Worm (Caenorhabditis elegans) whole organism, young adult: Measurements from ENCODE around the gene dhhc-14.

Experiments
- B0035.1 ChIP-seq: sonication (generic microtip); optimal IDR thresholded peaks from 2 replicates; lab custom pipeline; 2016; ENCODE audit warnings: missing genetic modification characterization, mild to moderate bottlenecking, missing compliant biosample characterization, missing genotype, missing genetic modification reagents
- F33H1.4 ChIP-seq: fragments of 200-800 bp; sonication (Bioruptor generic); IDR thresholded peaks from 2 replicates; pipeline ENCODE4 v1.3.6; 2022; ENCODE audit warnings: missing genetic modification reagents, missing genetic modification characterization, missing compliant biosample characterization
- ama-1 ChIP-seq, 3 experiments: fragments of 150-350 bp in 1 of 3; sonication (generic microtip) in 2 of 3; optimal IDR thresholded peaks; 2 replicates each; lab custom pipeline; 2014 to 2018; ENCODE audit warnings: missing biosample characterization in 2 of 3, missing genetic modification characterization in 2 of 3, missing genetic modification reagents in 2 of 3
- ceh-40 ChIP-seq: fragments of 200-800 bp; sonication (Bioruptor generic); IDR thresholded peaks from 2 replicates; pipeline ENCODE4 v1.3.6; 2022; ENCODE audit warnings: missing genetic modification characterization, missing compliant biosample characterization
- egrh-3 ChIP-seq: fragments of 200-800 bp; sonication (Bioruptor generic); IDR thresholded peaks from 2 replicates; pipeline ENCODE4 v1.3.6; 2022; ENCODE audit warnings: missing genetic modification reagents, missing genetic modification characterization, missing compliant biosample characterization
- let-607 ChIP-seq, 2 experiments: fragments of 200-800 bp in 1 of 2; sonication (Bioruptor generic) in 1 of 2; sonication (generic microtip) in 1 of 2; optimal IDR thresholded peaks; 2 replicates each; lab custom pipeline; 2016 to 2018; ENCODE audit warnings: mild to moderate bottlenecking in 2 of 2, missing compliant biosample characterization in 2 of 2, missing genetic modification characterization in 2 of 2, moderate library complexity in 2 of 2, missing genotype in 1 of 2
- repo-1 ChIP-seq: sonication (generic microtip); optimal IDR thresholded peaks from 2 replicates; lab custom pipeline; 2017; ENCODE audit warnings: mild to moderate bottlenecking, missing genetic modification characterization, missing compliant biosample characterization
- ztf-28 ChIP-seq: fragments of 200-800 bp; sonication (Bioruptor generic); IDR thresholded peaks from 2 replicates; pipeline ENCODE4 v1.3.6; 2022; ENCODE audit warnings: missing genetic modification reagents, missing genetic modification characterization, missing compliant biosample characterization

DNA sequence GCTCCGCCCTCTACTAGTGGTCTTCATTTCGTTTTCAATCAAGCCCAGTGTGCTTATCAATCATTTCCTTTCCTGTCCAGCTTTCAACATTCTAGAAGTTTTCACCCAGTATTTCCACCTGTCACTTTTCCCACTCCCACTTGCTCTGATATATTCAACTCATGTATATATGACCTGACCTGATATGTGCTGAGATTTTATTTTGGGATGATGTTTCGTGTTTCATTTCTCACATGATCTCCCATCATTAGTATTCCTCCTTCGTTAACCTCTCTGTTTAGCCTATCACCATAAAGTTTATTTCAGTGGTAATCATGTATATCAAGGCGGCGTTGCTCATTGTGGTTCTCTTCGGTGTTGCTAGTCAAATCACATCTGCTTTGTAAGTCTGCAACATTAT lies 40.8 kb downstream of the dhhc-14 start, which contains the start of gene nlp-7:
- TF ChIP-seq F33H1.4 (GFP tag; lab: Robert Waterston, UW) (no peak), egrh-3 (GFP tag; lab: Robert Waterston, UW) (no peak), ztf-28 (GFP tag; lab: Robert Waterston, UW) (no peak), repo-1 (tag; lab: Kevin White, UChicago) (no peak), ceh-40 (GFP tag; lab: Robert Waterston, UW) (no peak), let-607 (tag; optimal IDR thresholded peaks at IDR 0.05; lab: Kevin White, UChicago) (no peak), B0035.1 (tag; lab: Kevin White, UChicago) (no peak), ama-1 (optimal IDR thresholded peaks at IDR 0.05; lab: Kevin White, UChicago) (no peak), ama-1 (GFP tag; optimal IDR thresholded peaks at IDR 0.05; lab: Kevin White, UChicago) (no peak)
